Fruit fly (Drosophila melanogaster) whole organism, embryonic: ENCODE data around the gene CG14507.
A peak's percentile ranks its signal among the peaks of the same experiment; 100 is the strongest.

Experiments used
- B-H2 ChIP-seq: fragments of 200-800 bp; sonication (Bioruptor generic); optimal IDR thresholded peaks from 2 replicates; lab custom pipeline; 2018; ENCODE audit warnings: missing biosample characterization, mild to moderate bottlenecking, missing genetic modification characterization
- Bdp1 ChIP-seq: fragments of 200-800 bp; sonication (Bioruptor generic); optimal IDR thresholded peaks from 3 replicates; lab custom pipeline; 2016; ENCODE audit warnings: missing biosample characterization, missing genetic modification characterization
- CG11456 ChIP-seq: fragments of 200-800 bp; sonication (Bioruptor generic); IDR thresholded peaks from 3 replicates; pipeline ENCODE4 v1.3.6; 2022; ENCODE audit warnings: missing biosample characterization, missing genetic modification characterization
- CG1233 ChIP-seq: fragments of 200-800 bp; sonication (Bioruptor generic); optimal IDR thresholded peaks from 4 replicates; lab custom pipeline; 2018; ENCODE audit warnings: missing biosample characterization, mild to moderate bottlenecking, missing genetic modification characterization
- CG13296 ChIP-seq: fragments of 200-800 bp; sonication (Bioruptor generic); optimal IDR thresholded peaks from 3 replicates; lab custom pipeline; 2018; ENCODE audit warnings: missing biosample characterization, mild to moderate bottlenecking, missing genetic modification characterization
- CG15601 ChIP-seq: fragments of 200-800 bp; sonication (Bioruptor generic); optimal IDR thresholded peaks from 3 replicates; lab custom pipeline; 2019; ENCODE audit warnings: missing biosample characterization, mild to moderate bottlenecking, missing genetic modification characterization, moderate library complexity
- CG17612 ChIP-seq: fragments of 200-800 bp; sonication (Bioruptor generic); IDR thresholded peaks from 2 replicates; pipeline ENCODE4 v1.3.6; 2022; ENCODE audit warnings: missing biosample characterization, missing genetic modification characterization
- CG1792 ChIP-seq: fragments of 200-800 bp; sonication (Bioruptor generic); optimal IDR thresholded peaks from 2 replicates; lab custom pipeline; 2016; ENCODE audit warnings: missing biosample characterization, missing genetic modification characterization
- CG2116 ChIP-seq: fragments of 200-800 bp; sonication (Bioruptor generic); optimal IDR thresholded peaks from 3 replicates; lab custom pipeline; 2018; ENCODE audit warnings: missing biosample characterization, mild to moderate bottlenecking, missing genetic modification characterization
- CG2199 ChIP-seq: fragments of 200-800 bp; sonication (Bioruptor generic); IDR thresholded peaks from 3 replicates; pipeline ENCODE4 v1.3.6; 2022; ENCODE audit warnings: missing biosample characterization, missing genetic modification characterization
- CG2202 ChIP-seq: fragments of 200-800 bp; sonication (Bioruptor generic); optimal IDR thresholded peaks from 2 replicates; lab custom pipeline; 2018; ENCODE audit warnings: missing biosample characterization, mild to moderate bottlenecking, missing genetic modification characterization
- CG2875 ChIP-seq: fragments of 200-800 bp; sonication (Bioruptor generic); optimal IDR thresholded peaks from 2 replicates; lab custom pipeline; 2017; ENCODE audit warnings: missing biosample characterization, mild to moderate bottlenecking, missing genetic modification characterization, missing genetic modification reagents
- CG33557 ChIP-seq: fragments of 200-800 bp; sonication (Bioruptor generic); optimal IDR thresholded peaks from 2 replicates; lab custom pipeline; 2019; ENCODE audit warnings: missing biosample characterization, mild to moderate bottlenecking, missing genetic modification characterization, moderate library complexity
- CG3726 ChIP-seq: fragments of 200-800 bp; sonication (Bioruptor generic); IDR thresholded peaks from 3 replicates; pipeline ENCODE4, ENCODE4 v1.3.6; 2022; ENCODE audit warnings: missing biosample characterization, missing genetic modification characterization
- CG4282 ChIP-seq: fragments of 200-800 bp; sonication (Bioruptor generic); optimal IDR thresholded peaks from 2 replicates; lab custom pipeline; 2016; ENCODE audit warnings: missing biosample characterization, missing genetic modification characterization
- CG4424 ChIP-seq: fragments of 200-800 bp; sonication (Bioruptor generic); optimal IDR thresholded peaks from 3 replicates; lab custom pipeline; 2016; ENCODE audit warnings: missing biosample characterization, missing genetic modification characterization
- CG4730 ChIP-seq: fragments of 200-800 bp; sonication (Bioruptor generic); IDR thresholded peaks from 2 replicates; pipeline ENCODE4 v1.3.6; 2022; ENCODE audit warnings: missing biosample characterization, missing genetic modification characterization
- CG5953 ChIP-seq: fragments of 200-800 bp; sonication (Bioruptor generic); IDR thresholded peaks from 2 replicates; pipeline ENCODE4 v1.3.6; 2022; ENCODE audit warnings: missing biosample characterization, missing genetic modification characterization
- CG6813 ChIP-seq: fragments of 200-800 bp; sonication (Bioruptor generic); optimal IDR thresholded peaks from 2 replicates; lab custom pipeline; 2017; ENCODE audit warnings: missing biosample characterization, missing genetic modification characterization, mild to moderate bottlenecking, moderate library complexity, missing genetic modification reagents
- CG7928 ChIP-seq: fragments of 200-800 bp; sonication (Bioruptor generic); optimal IDR thresholded peaks from 2 replicates; lab custom pipeline; 2017; ENCODE audit warnings: missing biosample characterization, mild to moderate bottlenecking, missing genetic modification characterization
- CG9817 ChIP-seq: fragments of 200-800 bp; sonication (Bioruptor generic); optimal IDR thresholded peaks from 2 replicates; lab custom pipeline; 2018; ENCODE audit warnings: missing biosample characterization, mild to moderate bottlenecking, missing genetic modification characterization, moderate library complexity
- D19A ChIP-seq: fragments of 200-800 bp; optimal IDR thresholded peaks from 3 replicates; lab custom pipeline; 2019; ENCODE audit warnings: missing biosample characterization, mild to moderate bottlenecking, missing genetic modification characterization, moderate library complexity
- ERR ChIP-seq: fragments of 200-800 bp; sonication (Bioruptor generic); optimal IDR thresholded peaks from 2 replicates; lab custom pipeline; 2016; ENCODE audit warnings: missing biosample characterization, missing genetic modification characterization
- Gsc ChIP-seq: fragments of 200-800 bp; sonication (Bioruptor generic); IDR thresholded peaks from 2 replicates; pipeline ENCODE4 v1.3.6; 2022; ENCODE audit warnings: missing biosample characterization, missing genetic modification characterization
- HLH3B ChIP-seq: fragments of 200-800 bp; sonication (Bioruptor generic); IDR thresholded peaks from 2 replicates; pipeline ENCODE4 v1.3.6; 2022; ENCODE audit warnings: missing biosample characterization, missing genetic modification characterization
- Hmx ChIP-seq: fragments of 200-800 bp; sonication (Bioruptor generic); optimal IDR thresholded peaks from 2 replicates; lab custom pipeline; 2016; ENCODE audit warnings: missing biosample characterization, missing genetic modification characterization
- Hr3 ChIP-seq: fragments of 200-800 bp; sonication (Bioruptor generic); optimal IDR thresholded peaks from 3 replicates; lab custom pipeline; 2016; ENCODE audit warnings: missing biosample characterization, missing genetic modification characterization
- Hr39 ChIP-seq: fragments of >200 bp; optimal IDR thresholded peaks from 2 replicates; lab custom pipeline; 2017
- Hr78 ChIP-seq, 2 experiments: fragments of 200-800 bp in 1 of 2; fragments of >200 bp in 1 of 2; sonication (Bioruptor generic) in 1 of 2; optimal IDR thresholded peaks; 2 replicates each; lab custom pipeline; 2017 to 2019; ENCODE audit warnings: missing biosample characterization in 2 of 2, missing genetic modification characterization in 2 of 2, mild to moderate bottlenecking in 1 of 2, moderate library complexity in 1 of 2
- Nf-YA ChIP-seq: fragments of 200-800 bp; sonication (Bioruptor generic); IDR thresholded peaks from 2 replicates; pipeline ENCODE4 v1.3.6; 2022; ENCODE audit warnings: missing biosample characterization, missing genetic modification characterization
- Side ChIP-seq: fragments of 200-800 bp; sonication (Bioruptor generic); optimal IDR thresholded peaks from 2 replicates; lab custom pipeline; 2016; ENCODE audit warnings: missing biosample characterization, missing genetic modification characterization
- bowl ChIP-seq: fragments of 200-800 bp; sonication (Bioruptor generic); IDR thresholded peaks from 2 replicates; pipeline ENCODE4 v1.3.6; 2022; ENCODE audit warnings: missing biosample characterization, missing genetic modification characterization
- cato ChIP-seq: fragments of 200-800 bp; sonication (Bioruptor generic); optimal IDR thresholded peaks from 2 replicates; lab custom pipeline; 2016; ENCODE audit warnings: missing biosample characterization, missing genetic modification characterization, borderline replicate concordance
- chinmo ChIP-seq: fragments of 200-800 bp; sonication (Bioruptor generic); IDR thresholded peaks from 4 replicates; pipeline ENCODE4 v1.3.6; 2022; ENCODE audit warnings: missing biosample characterization, missing genetic modification characterization; ENCODE audit not compliant: partially characterized antibody
- crol ChIP-seq: fragments of 200-800 bp; sonication (Bioruptor generic); IDR thresholded peaks from 2 replicates; pipeline ENCODE4 v1.3.6; 2022; ENCODE audit warnings: missing biosample characterization, missing genetic modification characterization
- danr ChIP-seq: fragments of 200-800 bp; sonication (Bioruptor generic); IDR thresholded peaks from 2 replicates; pipeline ENCODE4 v1.3.6; 2022; ENCODE audit warnings: missing biosample characterization, missing genetic modification characterization
- disco-r ChIP-seq: fragments of 200-800 bp; sonication (Bioruptor generic); optimal IDR thresholded peaks from 2 replicates; lab custom pipeline; 2016; ENCODE audit warnings: missing biosample characterization, missing genetic modification characterization
- fu2 ChIP-seq: fragments of 200-800 bp; sonication (Bioruptor generic); optimal IDR thresholded peaks from 2 replicates; lab custom pipeline; 2016; ENCODE audit warnings: missing biosample characterization, missing genetic modification characterization
- jing ChIP-seq: fragments of 200-800 bp; sonication (Bioruptor generic); optimal IDR thresholded peaks from 2 replicates; lab custom pipeline; 2018; ENCODE audit warnings: missing biosample characterization, mild to moderate bottlenecking, missing genetic modification characterization
- kah ChIP-seq: fragments of 200-800 bp; sonication (Bioruptor generic); optimal IDR thresholded peaks from 2 replicates; lab custom pipeline; 2018; ENCODE audit warnings: missing biosample characterization, mild to moderate bottlenecking, missing genetic modification characterization
- klu ChIP-seq: fragments of 200-800 bp; sonication (Bioruptor generic); IDR thresholded peaks from 2 replicates; pipeline ENCODE4 v1.3.6; 2022; ENCODE audit warnings: missing biosample characterization, missing genetic modification characterization
- lab ChIP-seq: fragments of 200-800 bp; sonication (Bioruptor generic); optimal IDR thresholded peaks from 3 replicates; lab custom pipeline; 2017; ENCODE audit warnings: missing biosample characterization, missing genetic modification characterization, mild to moderate bottlenecking, moderate library complexity, missing genetic modification reagents
- lov ChIP-seq, 2 experiments: fragments of 200-800 bp in 1 of 2; fragments of >200 bp in 1 of 2; sonication (Bioruptor generic) in 1 of 2; IDR thresholded peaks in 1 of 2; optimal IDR thresholded peaks in 1 of 2; 2 replicates in 1 of 2; 3 replicates in 1 of 2; pipeline versions ENCODE4 v1.3.6 to Lab custom; 2017 to 2022; ENCODE audit warnings: missing biosample characterization in 1 of 2, missing genetic modification characterization in 1 of 2
- pzg ChIP-seq: fragments of 200-800 bp; sonication (Bioruptor generic); optimal IDR thresholded peaks from 3 replicates; lab custom pipeline; 2018; ENCODE audit warnings: missing biosample characterization, mild to moderate bottlenecking, missing genetic modification characterization, moderate library complexity
- sug ChIP-seq: fragments of 200-800 bp; optimal IDR thresholded peaks from 2 replicates; lab custom pipeline; 2019; ENCODE audit warnings: missing biosample characterization, mild to moderate bottlenecking, missing genetic modification characterization, moderate library complexity
- tna ChIP-seq: fragments of 200-800 bp; sonication (Bioruptor generic); IDR thresholded peaks from 2 replicates; pipeline ENCODE4 v1.3.6; 2022; ENCODE audit warnings: missing biosample characterization, missing genetic modification characterization; ENCODE audit not compliant: partially characterized antibody
- twi ChIP-seq: fragments of 200-800 bp; optimal IDR thresholded peaks from 2 replicates; lab custom pipeline; 2019; ENCODE audit warnings: missing biosample characterization, mild to moderate bottlenecking, missing genetic modification characterization, moderate library complexity
- wdn ChIP-seq: fragments of 200-800 bp; sonication (Bioruptor generic); IDR thresholded peaks from 2 replicates; pipeline ENCODE4 v1.3.6; 2022; ENCODE audit warnings: missing biosample characterization, missing genetic modification characterization
- wor ChIP-seq: fragments of 200-800 bp; sonication (Bioruptor generic); IDR thresholded peaks from 2 replicates; pipeline ENCODE4 v1.3.6; 2022; ENCODE audit warnings: missing biosample characterization, missing genetic modification characterization
- zen ChIP-seq: fragments of 200-800 bp; sonication (Bioruptor generic); optimal IDR thresholded peaks from 3 replicates; lab custom pipeline; 2018; ENCODE audit warnings: missing biosample characterization, mild to moderate bottlenecking, missing genetic modification characterization, moderate library complexity
- zfh2 ChIP-seq: fragments of 200-800 bp; sonication (Bioruptor generic); optimal IDR thresholded peaks from 2 replicates; lab custom pipeline; 2016; ENCODE audit warnings: missing biosample characterization, missing genetic modification characterization

The CG14507 gene

DNA sequence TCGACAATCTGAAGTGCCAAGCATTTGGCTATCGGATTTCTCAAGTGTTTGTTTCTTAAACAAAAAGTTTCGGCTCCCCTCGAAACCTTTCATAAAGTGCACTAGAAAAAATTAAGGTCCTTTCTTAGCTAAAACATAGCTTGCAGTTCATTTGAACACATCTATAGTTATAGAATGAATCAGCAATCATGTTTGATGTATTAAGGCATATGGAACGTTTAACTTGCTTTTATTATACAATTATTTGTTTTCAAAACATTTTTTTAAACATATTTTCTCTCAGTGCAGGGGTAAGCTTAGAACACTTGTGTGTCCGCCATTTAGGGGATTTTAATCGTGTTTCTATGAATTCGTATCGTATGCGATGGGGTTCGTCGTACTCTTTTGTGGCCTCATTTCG is 47.1 kb upstream of the CG14507 start (continued):
- TF ChIP-seq CG2199 (GFP tag; lab: Robert Waterston, UW) (0 out of 3 replicates have a peak, but pooled peaks have one; percentile 20), pzg (GFP tag; lab: Kevin White, UChicago) (no peak), tna (no peak), HLH3B (GFP tag; lab: Robert Waterston, UW) (peak; percentile 35; the same call in 1 of the 2 replicates), crol (GFP tag; lab: Robert Waterston, UW) (no peak), Side (GFP tag; lab: Kevin White, UChicago) (peak; percentile 26), danr (GFP tag; lab: Robert Waterston, UW) (no peak), lab (GFP tag; lab: Kevin White, UChicago) (peak; percentile 39), Nf-YA (GFP tag; lab: Robert Waterston, UW) (peak; percentile 37; the same call in 1 of the 2 replicates), jing (GFP tag; lab: Kevin White, UChicago) (peak; percentile 45), CG6813 (GFP tag; lab: Kevin White, UChicago) (peak; percentile 38), D19A (tag; lab: Kevin White, UChicago) (peak; percentile 64), CG9817 (peak; percentile 30), CG4282 (GFP tag; lab: Kevin White, UChicago) (no peak), zfh2 (no peak), CG2116 (peak; percentile 13), CG1792 (GFP tag; lab: Kevin White, UChicago) (no peak), CG2875 (GFP tag; lab: Kevin White, UChicago) (peak; percentile 47), bowl (no peak), CG33557 (peak; percentile 82), lov (optimal IDR thresholded peaks at IDR 0.05; lab: Kevin White, UChicago) (no peak), lov (GFP tag; IDR thresholded peaks at IDR 0.05; lab: Robert Waterston, UW) (0 out of 3 replicates have a peak, but pooled peaks have one; percentile 64), wor (0 out of 2 replicates have a peak, but pooled peaks have one; percentile 38), CG4730 (GFP tag; lab: Robert Waterston, UW) (no peak), wdn (GFP tag; lab: Robert Waterston, UW) (no peak), twi (tag; lab: Kevin White, UChicago) (peak; percentile 65), klu (GFP tag; lab: Robert Waterston, UW) (no peak), chinmo (GFP tag; lab: Robert Waterston, UW) (no peak), CG2202 (peak; percentile 81), Gsc (GFP tag; lab: Robert Waterston, UW) (no peak), kah (peak; percentile 6), CG11456 (0 out of 3 replicates have a peak, but pooled peaks have one; percentile 32), Hmx (GFP tag; lab: Kevin White, UChicago) (no peak), sug (no peak), Bdp1 (GFP tag; lab: Kevin White, UChicago) (peak; percentile 22), CG4424 (peak; percentile 49), CG1233 (peak; percentile 21), CG15601 (tag; lab: Kevin White, UChicago) (peak; percentile 82), CG7928 (GFP tag; lab: Kevin White, UChicago) (no peak), CG13296 (no peak), Hr3 (GFP tag; lab: Kevin White, UChicago) (peak; percentile 64), Hr78 (GFP tag; optimal IDR thresholded peaks at IDR 0.05; lab: Kevin White, UChicago) (peak in 1 of 2 experiments; percentile 19), fu2 (GFP tag; lab: Kevin White, UChicago) (no peak), disco-r (GFP tag; lab: Kevin White, UChicago) (no peak), CG17612 (GFP tag; lab: Robert Waterston, UW) (no peak), cato (GFP tag; lab: Kevin White, UChicago) (peak; percentile 16), B-H2 (GFP tag; lab: Kevin White, UChicago) (no peak), CG3726 (GFP tag; lab: Robert Waterston, UW) (no peak), CG5953 (GFP tag; lab: Robert Waterston, UW) (no peak), ERR (no peak), Hr39 (lab: Kevin White, UChicago) (no peak), zen (peak; percentile 68)
